Worm (Caenorhabditis elegans) whole organism, young adult: ENCODE data around the gene sel-11.

ENCODE experiments used
- B0019.2 ChIP-seq: fragments of 200-800 bp; sonication (Bioruptor generic); conservative IDR thresholded peaks from 2 replicates; pipeline ENCODE4 v1.3.6; 2022; ENCODE audit warnings: missing genetic modification reagents, missing genetic modification characterization, missing compliant biosample characterization
- C06A6.2 ChIP-seq: fragments of 200-800 bp; sonication (Bioruptor generic); conservative IDR thresholded peaks from 2 replicates; pipeline ENCODE4 v1.3.6; 2022; ENCODE audit warnings: missing genetic modification characterization, missing compliant biosample characterization
- F22D6.2 ChIP-seq: sonication (generic microtip); optimal IDR thresholded peaks from 2 replicates; lab custom pipeline; 2016; ENCODE audit warnings: mild to moderate bottlenecking, missing genetic modification characterization, missing compliant biosample characterization
- F23B12.7 ChIP-seq: sonication (generic microtip); optimal IDR thresholded peaks from 2 replicates; lab custom pipeline; 2017; ENCODE audit warnings: missing genetic modification characterization, mild to moderate bottlenecking, missing compliant biosample characterization, antibody characterized with exemption, moderate library complexity; ENCODE audit not compliant: insufficient read depth
- F37B4.10 ChIP-seq: fragments of 200-800 bp; sonication (Bioruptor generic); IDR thresholded peaks from 2 replicates; pipeline ENCODE4 v1.3.6; 2022; ENCODE audit warnings: missing genetic modification characterization, missing compliant biosample characterization
- F49E8.2 ChIP-seq: sonication (generic microtip); optimal IDR thresholded peaks from 3 replicates; lab custom pipeline; 2017; ENCODE audit warnings: missing genetic modification characterization, mild to moderate bottlenecking, missing compliant biosample characterization, antibody characterized with exemption, moderate library complexity; ENCODE audit not compliant: insufficient read depth
- K12H6.12 ChIP-seq: fragments of 200-800 bp; sonication (Bioruptor generic); optimal IDR thresholded peaks from 2 replicates; lab custom pipeline; 2018; ENCODE audit warnings: mild to moderate bottlenecking, missing genetic modification characterization, missing compliant biosample characterization
- Y53G8AR.9 ChIP-seq: fragments of 200-800 bp; sonication (Bioruptor generic); conservative IDR thresholded peaks from 2 replicates; pipeline ENCODE4 v1.3.6; 2022; ENCODE audit warnings: missing genetic modification reagents, missing genetic modification characterization, missing compliant biosample characterization
- Y95B8A.8 ChIP-seq: fragments of 200-800 bp; sonication (Bioruptor generic); IDR thresholded peaks from 2 replicates; pipeline ENCODE4 v1.3.6; 2022; ENCODE audit warnings: missing genetic modification reagents, missing genetic modification characterization, missing compliant biosample characterization
- ZK185.1 ChIP-seq: sonication (generic microtip); optimal IDR thresholded peaks from 2 replicates; lab custom pipeline; 2016; ENCODE audit warnings: mild to moderate bottlenecking, missing genetic modification characterization, missing compliant biosample characterization; ENCODE audit not compliant: poor library complexity, severe bottlenecking
- ama-1 ChIP-seq, 3 experiments: fragments of 150-350 bp in 1 of 3; sonication (generic microtip) in 2 of 3; optimal IDR thresholded peaks; 2 replicates each; lab custom pipeline; 2014 to 2018; ENCODE audit warnings: missing biosample characterization in 2 of 3, missing genetic modification characterization in 2 of 3, missing genetic modification reagents in 2 of 3
- atf-7 ChIP-seq: sonication (generic microtip); optimal IDR thresholded peaks from 2 replicates; lab custom pipeline; 2017; ENCODE audit warnings: mild to moderate bottlenecking, missing genetic modification characterization, missing compliant biosample characterization
- attf-5 ChIP-seq: fragments of 200-800 bp; sonication (Bioruptor generic); optimal IDR thresholded peaks from 2 replicates; lab custom pipeline; 2018; ENCODE audit warnings: mild to moderate bottlenecking, missing genetic modification characterization, missing compliant biosample characterization
- attf-6 ChIP-seq: fragments of 200-800 bp; sonication (Bioruptor generic); IDR thresholded peaks from 2 replicates; pipeline ENCODE4 v1.3.6; 2022; ENCODE audit warnings: missing genetic modification reagents, missing genetic modification characterization, missing compliant biosample characterization
- bed-1 ChIP-seq: fragments of 200-800 bp; sonication (Bioruptor generic); IDR thresholded peaks from 2 replicates; pipeline ENCODE4 v1.3.6; 2022; ENCODE audit warnings: missing genetic modification reagents, missing genetic modification characterization, missing compliant biosample characterization
- bed-2 ChIP-seq: fragments of 200-800 bp; sonication (Bioruptor generic); IDR thresholded peaks from 2 replicates; pipeline ENCODE4 v1.3.6; 2022; ENCODE audit warnings: missing genetic modification reagents, missing genetic modification characterization, missing compliant biosample characterization
- ccch-3 ChIP-seq: fragments of 200-800 bp; sonication (Bioruptor generic); optimal IDR thresholded peaks from 2 replicates; lab custom pipeline; 2018; ENCODE audit warnings: mild to moderate bottlenecking, missing genetic modification characterization, missing compliant biosample characterization
- cebp-2 ChIP-seq: fragments of 200-800 bp; sonication (Bioruptor generic); IDR thresholded peaks from 2 replicates; pipeline ENCODE4 v1.3.6; 2022; ENCODE audit warnings: missing genetic modification characterization, missing compliant biosample characterization
- ceh-100 ChIP-seq: fragments of 200-800 bp; sonication (Bioruptor generic); IDR thresholded peaks from 2 replicates; pipeline ENCODE4 v1.3.6; 2022; ENCODE audit warnings: missing genetic modification reagents, missing genetic modification characterization, missing compliant biosample characterization
- ceh-40 ChIP-seq: fragments of 200-800 bp; sonication (Bioruptor generic); IDR thresholded peaks from 2 replicates; pipeline ENCODE4 v1.3.6; 2022; ENCODE audit warnings: missing genetic modification characterization, missing compliant biosample characterization
- ceh-79 ChIP-seq: sonication (generic microtip); optimal IDR thresholded peaks from 2 replicates; lab custom pipeline; 2017; ENCODE audit warnings: mild to moderate bottlenecking, missing genetic modification characterization, missing compliant biosample characterization
- ceh-91 ChIP-seq: fragments of 200-800 bp; sonication (Bioruptor generic); IDR thresholded peaks from 2 replicates; pipeline ENCODE4 v1.3.6; 2022; ENCODE audit warnings: missing genetic modification reagents, missing genetic modification characterization, missing compliant biosample characterization
- chd-7 ChIP-seq: sonication (generic microtip); optimal IDR thresholded peaks from 2 replicates; lab custom pipeline; 2016; ENCODE audit warnings: mild to moderate bottlenecking, missing genetic modification characterization, moderate library complexity, missing compliant biosample characterization
- dox-1 ChIP-seq: fragments of 200-800 bp; sonication (Bioruptor generic); IDR thresholded peaks from 2 replicates; pipeline ENCODE4 v1.3.6; 2022; ENCODE audit warnings: missing genetic modification reagents, missing genetic modification characterization, missing compliant biosample characterization
- egl-44 ChIP-seq: fragments of 200-800 bp; sonication (Bioruptor generic); IDR thresholded peaks from 2 replicates; pipeline ENCODE4 v1.3.6; 2022; ENCODE audit warnings: missing genetic modification reagents, missing genetic modification characterization, missing compliant biosample characterization
- fkh-3 ChIP-seq: sonication (generic microtip); optimal IDR thresholded peaks from 2 replicates; lab custom pipeline; 2016; ENCODE audit warnings: mild to moderate bottlenecking, missing genetic modification characterization, missing compliant biosample characterization
- hsf-1 ChIP-seq: fragments of 200-800 bp; sonication (Bioruptor generic); IDR thresholded peaks from 2 replicates; pipeline ENCODE4 v1.3.6; 2022; ENCODE audit warnings: missing genetic modification reagents, missing genetic modification characterization, missing compliant biosample characterization
- lin-26 ChIP-seq: fragments of 200-800 bp; sonication (Bioruptor generic); IDR thresholded peaks from 2 replicates; pipeline ENCODE4 v1.3.6; 2022; ENCODE audit warnings: missing genetic modification reagents, missing genetic modification characterization, missing compliant biosample characterization
- lin-54 ChIP-seq: fragments of 200-800 bp; sonication (Bioruptor generic); optimal IDR thresholded peaks from 2 replicates; lab custom pipeline; 2018; ENCODE audit warnings: mild to moderate bottlenecking, missing genetic modification characterization, missing compliant biosample characterization
- lir-1 ChIP-seq: fragments of 200-800 bp; sonication (Bioruptor generic); conservative IDR thresholded peaks from 2 replicates; pipeline ENCODE4 v1.3.6; 2022; ENCODE audit warnings: missing genetic modification reagents, missing genetic modification characterization, missing compliant biosample characterization
- madf-10 ChIP-seq: sonication (generic microtip); optimal IDR thresholded peaks from 2 replicates; lab custom pipeline; 2016; ENCODE audit warnings: mild to moderate bottlenecking, missing genetic modification characterization, missing compliant biosample characterization
- madf-8 ChIP-seq: fragments of 200-800 bp; sonication (Bioruptor generic); conservative IDR thresholded peaks from 2 replicates; pipeline ENCODE4 v1.3.6; 2022; ENCODE audit warnings: missing genetic modification reagents, missing genetic modification characterization, missing compliant biosample characterization
- mel-28 ChIP-seq: sonication (generic microtip); optimal IDR thresholded peaks from 2 replicates; lab custom pipeline; 2016; ENCODE audit warnings: borderline replicate concordance, mild to moderate bottlenecking, missing genetic modification characterization, missing compliant biosample characterization
- nfya-1 ChIP-seq: sonication (generic microtip); optimal IDR thresholded peaks from 2 replicates; lab custom pipeline; 2017; ENCODE audit warnings: antibody characterized with exemption, missing compliant biosample characterization, missing genetic modification characterization, borderline replicate concordance; ENCODE audit not compliant: insufficient read depth
- nhr-120 ChIP-seq: fragments of 200-800 bp; sonication (Bioruptor generic); IDR thresholded peaks from 2 replicates; pipeline ENCODE4 v1.3.6; 2022; ENCODE audit warnings: missing genetic modification characterization, missing compliant biosample characterization
- rcor-1 ChIP-seq: fragments of 200-800 bp; sonication (Bioruptor generic); IDR thresholded peaks from 2 replicates; pipeline ENCODE4 v1.3.6; 2022; ENCODE audit warnings: missing genetic modification reagents, missing genetic modification characterization, missing compliant biosample characterization
- repo-1 ChIP-seq: sonication (generic microtip); optimal IDR thresholded peaks from 2 replicates; lab custom pipeline; 2017; ENCODE audit warnings: mild to moderate bottlenecking, missing genetic modification characterization, missing compliant biosample characterization
- sdz-38 ChIP-seq: sonication (generic microtip); optimal IDR thresholded peaks from 2 replicates; lab custom pipeline; 2016; ENCODE audit warnings: missing genotype, missing genetic modification characterization, missing compliant biosample characterization
- somi-1 ChIP-seq: fragments of 200-800 bp; sonication (Bioruptor generic); optimal IDR thresholded peaks from 2 replicates; lab custom pipeline; 2018; ENCODE audit warnings: mild to moderate bottlenecking, missing genetic modification characterization, missing compliant biosample characterization
- sptf-2 ChIP-seq: fragments of 200-800 bp; sonication (Bioruptor generic); optimal IDR thresholded peaks from 2 replicates; lab custom pipeline; 2018; ENCODE audit warnings: mild to moderate bottlenecking, missing genetic modification characterization, missing compliant biosample characterization
- tbp1 ChIP-seq: fragments of 200-800 bp; sonication (Bioruptor generic); optimal IDR thresholded peaks from 2 replicates; lab custom pipeline; 2018; ENCODE audit warnings: mild to moderate bottlenecking, missing genetic modification characterization, missing compliant biosample characterization
- unc-130 ChIP-seq: sonication (generic microtip); optimal IDR thresholded peaks from 2 replicates; lab custom pipeline; 2016; ENCODE audit warnings: missing genetic modification reagents, missing genetic modification characterization, missing compliant biosample characterization
- unc-62 ChIP-seq: fragments of 150-350 bp; optimal IDR thresholded peaks from 2 replicates; lab custom pipeline; 2014; ENCODE audit warnings: missing biosample characterization, missing genetic modification reagents, missing genetic modification characterization
- zim-3 ChIP-seq: sonication (generic microtip); optimal IDR thresholded peaks from 2 replicates; lab custom pipeline; 2017; ENCODE audit warnings: mild to moderate bottlenecking, missing genetic modification characterization, moderate library complexity, missing compliant biosample characterization
- ztf-18 ChIP-seq: sonication (generic microtip); optimal IDR thresholded peaks from 2 replicates; lab custom pipeline; 2016; ENCODE audit warnings: missing genotype, mild to moderate bottlenecking, missing genetic modification characterization, missing compliant biosample characterization
- ztf-28 ChIP-seq: fragments of 200-800 bp; sonication (Bioruptor generic); IDR thresholded peaks from 2 replicates; pipeline ENCODE4 v1.3.6; 2022; ENCODE audit warnings: missing genetic modification reagents, missing genetic modification characterization, missing compliant biosample characterization
- ztf-6 ChIP-seq: fragments of 200-800 bp; sonication (Bioruptor generic); IDR thresholded peaks from 2 replicates; pipeline ENCODE4 v1.3.6; 2022; ENCODE audit warnings: missing genetic modification reagents, missing genetic modification characterization, missing compliant biosample characterization

Gene sel-11

ce11 chrV:11782809-11783440, 15.8 kb downstream of the sel-11 start, which contains the start of gene F55A11.11 (continued):
- TF ChIP-seq F49E8.2 (tag; lab: Kevin White, UChicago) (peak; percentile 84), F22D6.2 (tag; lab: Kevin White, UChicago) (peak; percentile 63), attf-6 (peak; percentile 77), Y95B8A.8 (GFP tag; lab: Robert Waterston, UW) (peak; percentile 85; the same call in 1 of the 2 replicates), bed-2 (GFP tag; lab: Robert Waterston, UW) (peak; percentile 59; the same call in 1 of the 2 replicates), mel-28 (tag; lab: Kevin White, UChicago) (peak; percentile 57), ama-1 (optimal IDR thresholded peaks at IDR 0.05; lab: Kevin White, UChicago) (no peak), ama-1 (GFP tag; optimal IDR thresholded peaks at IDR 0.05; lab: Kevin White, UChicago) (peak; percentile 55 to 91), lir-1 (peak; percentile 61), sdz-38 (tag; lab: Kevin White, UChicago) (no peak), ZK185.1 (tag; lab: Kevin White, UChicago) (peak; percentile 91), rcor-1 (peak; percentile 84), nhr-120 (no peak), ztf-18 (tag; lab: Kevin White, UChicago) (peak; percentile 81), ceh-40 (GFP tag; lab: Robert Waterston, UW) (peak; percentile 78; the same call in 1 of the 2 replicates), C06A6.2 (GFP tag; lab: Robert Waterston, UW) (peak; percentile 65; the same call in 1 of the 2 replicates), nfya-1 (tag; lab: Kevin White, UChicago) (no peak), sptf-2 (peak; percentile 60), attf-5 (GFP tag; lab: Kevin White, UChicago) (peak; percentile 90), madf-10 (tag; lab: Kevin White, UChicago) (peak; percentile 89), Y53G8AR.9 (GFP tag; lab: Robert Waterston, UW) (peak; percentile 76), chd-7 (peak; percentile 92), dox-1 (GFP tag; lab: Robert Waterston, UW) (peak; percentile 93; the same call in 1 of the 2 replicates), unc-62 (GFP tag; lab: Kevin White, UChicago) (peak; percentile 54), tbp1 (GFP tag; lab: Kevin White, UChicago) (peak; percentile 100), somi-1 (GFP tag; lab: Kevin White, UChicago) (peak; percentile 88), F23B12.7 (tag; lab: Kevin White, UChicago) (peak; percentile 73), B0019.2 (GFP tag; lab: Robert Waterston, UW) (peak; percentile 76), ztf-6 (GFP tag; lab: Robert Waterston, UW) (peak; percentile 84; the same call in 1 of the 2 replicates), repo-1 (tag; lab: Kevin White, UChicago) (peak; percentile 94), unc-130 (GFP tag; lab: Kevin White, UChicago) (peak; percentile 77), madf-8 (GFP tag; lab: Robert Waterston, UW) (peak; percentile 37; the same call in 1 of the 2 replicates), cebp-2 (GFP tag; lab: Robert Waterston, UW) (peak; percentile 92), fkh-3 (tag; lab: Kevin White, UChicago) (peak; percentile 94), lin-26 (GFP tag; lab: Robert Waterston, UW) (peak; percentile 97), zim-3 (tag; lab: Kevin White, UChicago) (peak; percentile 97), egl-44 (GFP tag; lab: Robert Waterston, UW) (peak; percentile 96), lin-54 (GFP tag; lab: Kevin White, UChicago) (peak; percentile 81), ccch-3 (GFP tag; lab: Kevin White, UChicago) (peak; percentile 14), hsf-1 (peak; percentile 68), F37B4.10 (GFP tag; lab: Robert Waterston, UW) (0 out of 2 replicates have a peak, but pooled peaks have one; percentile 81), ceh-79 (tag; lab: Kevin White, UChicago) (peak; percentile 82), ztf-28 (GFP tag; lab: Robert Waterston, UW) (peak; percentile 88), K12H6.12 (peak; percentile 79), atf-7 (tag; lab: Kevin White, UChicago) (peak; percentile 77), ceh-91 (GFP tag; lab: Robert Waterston, UW) (no peak), bed-1 (GFP tag; lab: Robert Waterston, UW) (0 out of 2 replicates have a peak, but pooled peaks have one; percentile 42), ceh-100 (GFP tag; lab: Robert Waterston, UW) (peak; percentile 76)
